Worm (Caenorhabditis elegans) whole organism, L4/young adult: ENCODE results near the gene C24B5.4.

Experiments used
- W03F9.2 ChIP-seq: fragments of 150-350 bp; optimal IDR thresholded peaks from 2 replicates; lab custom pipeline; 2014; ENCODE audit warnings: missing biosample characterization, missing genetic modification characterization
- dao-5 ChIP-seq: sonication (generic microtip); optimal IDR thresholded peaks from 2 replicates; lab custom pipeline; 2016; ENCODE audit warnings: missing genotype, missing genetic modification characterization, moderate library complexity, missing compliant biosample characterization
- him-1 ChIP-seq: sonication (generic microtip); optimal IDR thresholded peaks from 2 replicates; lab custom pipeline; 2016; ENCODE audit warnings: missing genotype, missing genetic modification reagents, missing genetic modification characterization, missing compliant biosample characterization

DNA sequence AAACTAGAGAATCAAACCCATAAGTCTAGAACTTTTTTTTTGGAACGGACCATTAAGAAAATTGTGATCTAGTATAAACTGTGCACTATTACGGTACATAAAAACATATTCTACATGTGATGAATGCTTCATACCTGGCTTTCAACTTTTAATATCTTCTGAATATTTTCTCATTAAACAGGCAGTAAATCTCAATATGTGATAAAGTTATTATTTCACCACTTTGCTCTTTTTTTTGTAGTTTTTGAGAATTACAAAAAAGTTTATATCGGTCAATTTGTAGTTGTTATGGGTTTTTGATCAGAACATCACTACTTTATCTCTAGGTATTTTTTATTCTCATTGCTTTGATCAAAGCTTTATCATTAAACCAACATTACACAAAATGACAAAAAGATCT is 27.3 kb upstream of the C24B5.4 start:
- TF ChIP-seq him-1 (no peak), dao-5 (no peak), W03F9.2 (no peak)
